Fruit fly (Drosophila melanogaster): ENCODE results near the gene ATPsynepsilonL.

DNA sequence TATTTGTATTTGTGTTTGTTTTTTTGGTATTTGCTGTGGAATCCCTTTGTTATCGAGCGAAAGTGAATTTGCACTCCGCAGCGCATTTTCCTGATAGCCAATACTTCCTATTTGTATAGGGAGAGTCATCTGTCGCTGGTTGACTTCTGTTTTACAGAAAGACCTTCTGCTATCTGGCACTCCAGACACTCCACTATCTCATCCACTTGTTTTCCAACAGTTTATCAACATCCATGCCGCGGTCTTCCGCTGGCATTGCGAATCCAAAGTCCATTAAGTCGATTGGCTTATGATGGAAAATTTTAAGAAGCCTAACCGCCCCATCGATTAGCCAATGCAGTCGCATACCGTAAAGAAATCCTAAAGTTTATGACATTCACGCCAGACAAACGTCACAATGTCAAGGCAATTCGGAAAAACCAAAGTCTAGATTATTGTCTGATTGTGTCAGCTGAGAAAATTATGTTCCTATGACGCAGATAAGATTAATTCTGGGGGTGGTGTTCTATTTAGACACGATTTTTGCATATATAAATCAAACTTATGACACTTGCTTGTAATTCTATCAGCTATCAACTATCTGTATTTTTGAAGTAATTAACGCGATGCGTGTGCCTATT, 6.5 kb upstream of the ATPsynepsilonL start:
- TF ChIP-seq CG11762 (GFP tag; optimal IDR thresholded peaks at IDR 0.05; ENCODE audit: insufficient read depth), result no peak
- no peak for TF ChIP-seq Gug (GFP tag; IDR thresholded peaks at IDR 0.05)
- TF ChIP-seq CG6854 (GFP tag; optimal IDR thresholded peaks at IDR 0.05), result no peak
- TF ChIP-seq Hr39 (GFP tag; optimal IDR thresholded peaks at IDR 0.05), result no peak
- no peak for TF ChIP-seq CG3919 (GFP tag; optimal IDR thresholded peaks at IDR 0.05)
- no peak for TF ChIP-seq Blimp-1 (GFP tag; optimal IDR thresholded peaks at IDR 0.05)
- no peak for TF ChIP-seq eg (GFP tag; IDR thresholded peaks at IDR 0.05)
- TF ChIP-seq acj6 (GFP tag; optimal IDR thresholded peaks at IDR 0.05), result no peak
- TF ChIP-seq cyc (GFP tag; optimal IDR thresholded peaks at IDR 0.05), result no peak
